Worm (Caenorhabditis elegans) whole organism, L1 larva: Measurements from ENCODE around the gene F28C6.9.

Experiments used
- F16B12.6 ChIP-seq: fragments of 150-350 bp; optimal IDR thresholded peaks from 2 replicates; lab custom pipeline; 2014; ENCODE audit warnings: missing biosample characterization, missing genetic modification characterization
- aly-2 ChIP-seq: fragments of 150-350 bp; optimal IDR thresholded peaks from 2 replicates; lab custom pipeline; 2014; ENCODE audit warnings: missing biosample characterization, missing genetic modification characterization
- ceh-90 ChIP-seq: sonication (generic microtip); optimal IDR thresholded peaks from 2 replicates; lab custom pipeline; 2016; ENCODE audit warnings: missing genetic modification characterization, missing compliant biosample characterization
- elt-2 ChIP-seq: sonication (generic microtip); optimal IDR thresholded peaks from 2 replicates; lab custom pipeline; 2016; ENCODE audit warnings: missing genetic modification characterization, mild to moderate bottlenecking, inconsistent platforms, missing compliant biosample characterization, missing genetic modification reagents
- fkh-10 ChIP-seq: sonication (generic microtip); optimal IDR thresholded peaks from 2 replicates; lab custom pipeline; 2017; ENCODE audit warnings: missing biosample characterization, missing genetic modification reagents, missing genetic modification characterization
- lin-15B ChIP-seq: fragments of 150-350 bp; sonication (generic microtip); optimal IDR thresholded peaks from 3 replicates; lab custom pipeline; 2014; ENCODE audit warnings: missing biosample characterization, missing genetic modification characterization
- mep-1 ChIP-seq: fragments of 150-350 bp; optimal IDR thresholded peaks from 2 replicates; lab custom pipeline; 2014; ENCODE audit warnings: missing biosample characterization, missing genetic modification characterization
- nhr-90 ChIP-seq: sonication (generic microtip); optimal IDR thresholded peaks from 2 replicates; lab custom pipeline; 2016; ENCODE audit warnings: mild to moderate bottlenecking, missing genetic modification characterization, missing compliant biosample characterization; ENCODE audit not compliant: poor library complexity
- pqm-1 ChIP-seq: sonication (generic microtip); optimal IDR thresholded peaks from 3 replicates; lab custom pipeline; 2017; ENCODE audit warnings: missing biosample characterization, missing genetic modification characterization
- sptf-1 ChIP-seq: fragments of 150-350 bp; optimal IDR thresholded peaks from 2 replicates; lab custom pipeline; 2014; ENCODE audit warnings: missing biosample characterization, missing genetic modification characterization
- unc-98 ChIP-seq: fragments of 200-800 bp; sonication (Bioruptor generic); IDR thresholded peaks from 2 replicates; pipeline ENCODE4 v1.3.6; 2022; ENCODE audit warnings: missing genetic modification characterization, missing compliant biosample characterization
- xbp-1 ChIP-seq: sonication (generic microtip); optimal IDR thresholded peaks from 2 replicates; lab custom pipeline; 2016; ENCODE audit warnings: missing genetic modification characterization, missing compliant biosample characterization

DNA sequence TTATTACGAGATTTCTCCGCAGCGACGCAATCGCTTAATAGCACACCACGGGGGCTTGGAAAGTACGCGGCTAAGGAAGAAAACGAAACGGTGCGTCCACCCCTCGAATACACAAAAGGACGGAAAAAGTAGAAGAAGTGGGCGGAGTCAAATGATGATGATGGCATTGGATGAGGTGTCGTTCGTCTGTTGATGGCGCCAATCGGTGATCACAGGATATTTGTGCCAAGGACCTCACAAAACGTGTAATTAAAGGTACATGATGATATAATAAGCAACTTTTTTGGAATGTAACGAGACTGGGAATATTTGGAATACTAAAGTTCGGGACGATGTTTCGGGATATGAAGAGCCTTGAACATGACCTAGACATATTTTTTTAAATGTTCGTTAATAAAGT, 24.4 kb upstream of the F28C6.9 start, which contains the start of gene cutl-12:
- no peak for TF ChIP-seq nhr-90 (tag; lab: Kevin White, UChicago)
- TF ChIP-seq aly-2 (tag; lab: Kevin White, UChicago): no peak
- no peak for TF ChIP-seq pqm-1 (tag; lab: Kevin White, UChicago)
- no peak for TF ChIP-seq elt-2
- no peak for TF ChIP-seq ceh-90 (tag; lab: Kevin White, UChicago)
- no peak for TF ChIP-seq F16B12.6 (tag; lab: Kevin White, UChicago)
- no peak for TF ChIP-seq mep-1 (tag; lab: Kevin White, UChicago)
- no peak for TF ChIP-seq lin-15B (tag; lab: Kevin White, UChicago)
- TF ChIP-seq unc-98 (GFP tag; lab: Robert Waterston, UW): no peak
- no peak for TF ChIP-seq xbp-1
- no peak for TF ChIP-seq fkh-10
- no peak for TF ChIP-seq sptf-1
